Fruit fly (Drosophila melanogaster): ENCODE results near the gene futsch.

Gene futsch

dm6 chrX:1466505-1467381, 57.9 kb downstream of the futsch start (continued):
- no peak for TF ChIP-seq CG17612 (GFP tag; IDR thresholded peaks at IDR 0.05)
- TF ChIP-seq CG10321 (GFP tag; IDR thresholded peaks at IDR 0.05), result no peak
- TF ChIP-seq chinmo (GFP tag; IDR thresholded peaks at IDR 0.05; ENCODE audit: partially characterized antibody), result 0 out of 4 replicates have a peak, but pooled peaks have one; percentile 52

dm6 chrX:1467382-1467592, 58.4 kb downstream of the futsch start, which contains the start of gene CG14778:
CG14778 (plus strand) TSS chrX:1467493.
- TF ChIP-seq gsb-n (tag; optimal IDR thresholded peaks at IDR 0.05), result no peak
- TF ChIP-seq Hr78 (GFP tag; optimal IDR thresholded peaks at IDR 0.05), result no peak
- TF ChIP-seq CG17385 (GFP tag; optimal IDR thresholded peaks at IDR 0.05), result no peak
- TF ChIP-seq CG6813 (GFP tag; optimal IDR thresholded peaks at IDR 0.05), result no peak
- no peak for TF ChIP-seq CG7963 (GFP tag; IDR thresholded peaks at IDR 0.05; ENCODE audit: partially characterized antibody)
- TF ChIP-seq Vsx1 (GFP tag; optimal IDR thresholded peaks at IDR 0.05), result no peak
- no peak for TF ChIP-seq CG14965 (GFP tag; optimal IDR thresholded peaks at IDR 0.05; ENCODE audit: borderline replicate concordance)
- no peak for TF ChIP-seq Doc2 (GFP tag; IDR thresholded peaks at IDR 0.05)
- no peak for TF ChIP-seq CG8924 (tag; optimal IDR thresholded peaks at IDR 0.05)
- no peak for TF ChIP-seq HLH54F (GFP tag; optimal IDR thresholded peaks at IDR 0.05)
- no peak for TF ChIP-seq CG6683 (GFP tag; optimal IDR thresholded peaks at IDR 0.05)
- no peak for TF ChIP-seq mld (GFP tag; IDR thresholded peaks at IDR 0.05; ENCODE audit: partially characterized antibody)
- TF ChIP-seq CG11695 (GFP tag; IDR thresholded peaks at IDR 0.05), result no peak
- TF ChIP-seq CrebB (tag; optimal IDR thresholded peaks at IDR 0.05), result no peak
- TF ChIP-seq CG17186 (GFP tag; optimal IDR thresholded peaks at IDR 0.05), result no peak

DNA sequence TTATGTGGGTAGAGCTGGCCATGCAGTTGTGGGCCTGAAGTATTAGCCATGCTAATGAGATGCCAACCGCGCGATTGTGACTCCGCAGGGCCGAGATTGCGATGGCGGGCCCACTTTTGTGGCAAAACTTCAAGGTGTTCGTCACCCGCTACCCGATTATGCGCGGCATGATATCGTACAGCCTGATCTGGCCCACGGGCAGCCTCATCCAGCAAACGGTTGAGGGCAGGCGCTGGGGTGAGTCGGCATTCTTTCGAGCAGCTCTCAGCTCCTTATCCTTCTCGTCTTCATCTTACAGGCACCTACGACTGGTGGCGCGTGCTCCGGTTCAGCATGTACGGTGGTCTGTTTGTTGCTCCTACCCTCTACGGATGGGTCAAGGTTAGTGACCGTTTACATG, 60.8 kb downstream of the futsch start, which contains the start of gene CG32808:
CG32808 (minus strand) TSS at position 101 of the 400 bp plus-strand sequence.
- TF ChIP-seq Eip74EF (GFP tag; optimal IDR thresholded peaks at IDR 0.05) (no peak), unpg (GFP tag; optimal IDR thresholded peaks at IDR 0.05) (no peak), CG7372 (GFP tag; IDR thresholded peaks at IDR 0.05) (no peak), D19A (tag; optimal IDR thresholded peaks at IDR 0.05) (no peak), CG13123 (GFP tag; optimal IDR thresholded peaks at IDR 0.05) (no peak)

DNA sequence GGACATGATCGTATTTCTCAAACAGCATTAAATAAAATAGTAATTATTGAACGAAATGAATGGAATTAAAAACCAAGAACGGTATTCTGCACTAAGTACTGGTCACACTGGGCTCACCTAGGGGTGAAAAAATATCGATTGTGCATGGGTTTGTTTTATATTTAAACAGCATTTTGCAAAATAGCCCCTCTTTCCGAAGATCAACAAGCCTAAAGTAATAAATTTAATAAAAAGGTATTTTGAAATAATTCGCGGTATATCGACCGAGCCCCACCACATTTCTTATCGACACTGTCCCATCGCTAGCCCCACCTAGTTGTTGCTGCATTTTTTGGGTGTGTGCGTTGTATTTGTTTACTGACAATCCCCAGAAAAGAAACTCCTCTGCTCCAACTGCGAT, 61.7 kb downstream of the futsch start, which contains the start of gene pck:
pck (plus strand) TSS at position 105 of the 400 bp plus-strand sequence.
- TF ChIP-seq peb (GFP tag; IDR thresholded peaks at IDR 0.05), result no peak
- TF ChIP-seq CG4617 (GFP tag; optimal IDR thresholded peaks at IDR 0.05; ENCODE audit: borderline replicate concordance), result peak; percentile 81
- peak; percentile 28 for TF ChIP-seq btn (GFP tag; optimal IDR thresholded peaks at IDR 0.05)
- peak; percentile 22; the same call in 1 of the 2 replicates for TF ChIP-seq CG11696 (GFP tag; IDR thresholded peaks at IDR 0.05)
- TF ChIP-seq CG7745 (tag; optimal IDR thresholded peaks at IDR 0.05), result no peak
- TF ChIP-seq luna (GFP tag; optimal IDR thresholded peaks at IDR 0.05), result no peak
- TF ChIP-seq CG2116 (GFP tag; optimal IDR thresholded peaks at IDR 0.05), result peak; percentile 78
- no peak for TF ChIP-seq Lim3 (GFP tag; IDR thresholded peaks at IDR 0.05)
- no peak for TF ChIP-seq CG6175 (GFP tag; IDR thresholded peaks at IDR 0.05)
- no peak for TF ChIP-seq Sox100B (GFP tag; optimal IDR thresholded peaks at IDR 0.05)
- peak; percentile 65 for TF ChIP-seq CG34224 (GFP tag; IDR thresholded peaks at IDR 0.05; ENCODE audit: partially characterized antibody)
- TF ChIP-seq CG7963 (GFP tag; IDR thresholded peaks at IDR 0.05; ENCODE audit: partially characterized antibody), result 0 out of 3 replicates have a peak, but pooled peaks have one; percentile 40
- 0 out of 2 replicates have a peak, but pooled peaks have one; percentile 29 for TF ChIP-seq nerfin-2 (GFP tag; IDR thresholded peaks at IDR 0.05; ENCODE audit: partially characterized antibody)
- TF ChIP-seq dm (GFP tag; optimal IDR thresholded peaks at IDR 0.05), result peak; percentile 71
- TF ChIP-seq CG10147 (GFP tag; optimal IDR thresholded peaks at IDR 0.05), result peak; percentile 16
- TF ChIP-seq tio (GFP tag; optimal IDR thresholded peaks at IDR 0.05), result no peak
- TF ChIP-seq shn (GFP tag; optimal IDR thresholded peaks at IDR 0.05), result peak; percentile 44
- TF ChIP-seq CG18764 (GFP tag; optimal IDR thresholded peaks at IDR 0.05), result peak; percentile 65
- peak; percentile 52 for TF ChIP-seq CG2678 (tag; optimal IDR thresholded peaks at IDR 0.05)
- no peak for TF ChIP-seq eyg (GFP tag; optimal IDR thresholded peaks at IDR 0.05)
- TF ChIP-seq CG4360 (GFP tag; IDR thresholded peaks at IDR 0.05), result peak; percentile 32; the same call in 1 of the 2 replicates
- peak; percentile 74 for TF ChIP-seq lab (GFP tag; optimal IDR thresholded peaks at IDR 0.05)

Data from whole organism, embryonic.